Worm (Caenorhabditis elegans) whole organism, L2 larva: ENCODE data around the gene tlk-1.

ENCODE experiments used
- F13H6.1 ChIP-seq: sonication (generic microtip); optimal IDR thresholded peaks from 2 replicates; lab custom pipeline; 2016; ENCODE audit warnings: missing genetic modification characterization, missing compliant biosample characterization
- R02D3.7 ChIP-seq: fragments of 150-350 bp; optimal IDR thresholded peaks from 2 replicates; lab custom pipeline; 2014; ENCODE audit warnings: missing biosample characterization, missing genetic modification characterization
- Y55F3AM.14 ChIP-seq: fragments of 200-800 bp; sonication (Bioruptor generic); optimal IDR thresholded peaks from 2 replicates; lab custom pipeline; 2018; ENCODE audit warnings: mild to moderate bottlenecking, missing genetic modification characterization, missing compliant biosample characterization
- ZK546.5 ChIP-seq: sonication (generic microtip); optimal IDR thresholded peaks from 2 replicates; lab custom pipeline; 2017; ENCODE audit warnings: missing biosample characterization, missing genetic modification characterization
- alr-1 ChIP-seq: fragments of 150-350 bp; optimal IDR thresholded peaks from 2 replicates; lab custom pipeline; 2014; ENCODE audit warnings: missing biosample characterization, missing genetic modification characterization
- aly-2 ChIP-seq: fragments of 150-350 bp; optimal IDR thresholded peaks from 2 replicates; lab custom pipeline; 2014; ENCODE audit warnings: missing biosample characterization, missing genetic modification characterization
- ama-1 ChIP-seq: fragments of 150-350 bp; optimal IDR thresholded peaks from 2 replicates; lab custom pipeline; 2018; ENCODE audit warnings: inconsistent platforms
- blmp-1 ChIP-seq: sonication (generic microtip); optimal IDR thresholded peaks from 2 replicates; lab custom pipeline; 2017; ENCODE audit warnings: missing genetic modification characterization, mild to moderate bottlenecking, missing compliant biosample characterization, antibody characterized with exemption, moderate library complexity; ENCODE audit not compliant: insufficient read depth
- ceh-16 ChIP-seq: fragments of 150-350 bp; optimal IDR thresholded peaks from 2 replicates; lab custom pipeline; 2014; ENCODE audit warnings: missing biosample characterization, missing genetic modification characterization
- ceh-82 ChIP-seq: fragments of 150-350 bp; optimal IDR thresholded peaks from 2 replicates; lab custom pipeline; 2014; ENCODE audit warnings: missing biosample characterization, missing genetic modification characterization
- crh-2 ChIP-seq: sonication (generic microtip); optimal IDR thresholded peaks from 2 replicates; lab custom pipeline; 2017; ENCODE audit warnings: missing biosample characterization, missing genetic modification characterization
- egl-27 ChIP-seq: sonication (generic microtip); optimal IDR thresholded peaks from 3 replicates; lab custom pipeline; 2017; ENCODE audit warnings: missing biosample characterization, missing genetic modification reagents, missing genetic modification characterization
- elt-1 ChIP-seq: fragments of 150-350 bp; optimal IDR thresholded peaks from 2 replicates; lab custom pipeline; 2014; ENCODE audit warnings: missing biosample characterization, missing genetic modification characterization
- elt-3 ChIP-seq: sonication (generic microtip); optimal IDR thresholded peaks from 2 replicates; lab custom pipeline; 2017; ENCODE audit warnings: missing biosample characterization, missing genetic modification characterization
- fos-1 ChIP-seq: fragments of 150-350 bp; optimal IDR thresholded peaks from 2 replicates; lab custom pipeline; 2014; ENCODE audit warnings: missing biosample characterization, missing genetic modification characterization
- gmeb-1 ChIP-seq: fragments of 150-350 bp; optimal IDR thresholded peaks from 2 replicates; lab custom pipeline; 2014; ENCODE audit warnings: missing biosample characterization, missing genetic modification characterization
- lin-11 ChIP-seq: fragments of 150-350 bp; sonication (generic microtip); optimal IDR thresholded peaks from 2 replicates; lab custom pipeline; 2014; ENCODE audit warnings: missing biosample characterization, missing genetic modification characterization, inconsistent platforms, mixed read lengths
- lin-13 ChIP-seq: fragments of 150-350 bp; optimal IDR thresholded peaks from 2 replicates; lab custom pipeline; 2014; ENCODE audit warnings: missing biosample characterization, missing genetic modification reagents, missing genetic modification characterization
- lin-39 ChIP-seq: fragments of 150-350 bp; optimal IDR thresholded peaks from 2 replicates; lab custom pipeline; 2014; ENCODE audit warnings: missing biosample characterization, missing genetic modification reagents, missing genetic modification characterization
- lsy-2 ChIP-seq, 2 experiments: fragments of 150-350 bp in 1 of 2; sonication (generic microtip) in 1 of 2; optimal IDR thresholded peaks; 2 replicates each; lab custom pipeline; 2014 to 2017; ENCODE audit warnings: missing biosample characterization in 2 of 2, missing genetic modification characterization in 2 of 2
- mab-5 ChIP-seq: fragments of 150-350 bp; optimal IDR thresholded peaks from 2 replicates; lab custom pipeline; 2014; ENCODE audit warnings: missing biosample characterization, missing genetic modification characterization
- mbf-1 ChIP-seq: sonication (generic microtip); optimal IDR thresholded peaks from 2 replicates; lab custom pipeline; 2017; ENCODE audit warnings: missing biosample characterization, missing genetic modification characterization
- mdl-1 ChIP-seq, 2 experiments: fragments of 150-350 bp in 1 of 2; sonication (generic microtip) in 1 of 2; optimal IDR thresholded peaks; 2 replicates each; lab custom pipeline; 2017; ENCODE audit warnings: missing biosample characterization in 2 of 2, missing genetic modification characterization in 2 of 2
- nhr-10 ChIP-seq: sonication (generic microtip); optimal IDR thresholded peaks from 2 replicates; lab custom pipeline; 2017; ENCODE audit warnings: missing biosample characterization, missing genetic modification characterization
- nhr-11 ChIP-seq: fragments of 150-350 bp; optimal IDR thresholded peaks from 2 replicates; lab custom pipeline; 2014; ENCODE audit warnings: missing biosample characterization, missing genetic modification characterization
- nhr-12 ChIP-seq: fragments of 150-350 bp; optimal IDR thresholded peaks from 2 replicates; lab custom pipeline; 2014; ENCODE audit warnings: missing biosample characterization, missing genetic modification characterization
- nhr-129 ChIP-seq: fragments of 150-350 bp; optimal IDR thresholded peaks from 2 replicates; lab custom pipeline; 2014; ENCODE audit warnings: missing biosample characterization, missing genetic modification characterization
- nhr-21 ChIP-seq: fragments of 150-350 bp; optimal IDR thresholded peaks from 2 replicates; lab custom pipeline; 2014; ENCODE audit warnings: missing biosample characterization, missing genetic modification characterization
- nhr-23 ChIP-seq: fragments of 150-350 bp; optimal IDR thresholded peaks from 2 replicates; lab custom pipeline; 2014; ENCODE audit warnings: missing biosample characterization, missing genetic modification reagents, missing genetic modification characterization
- nhr-237 ChIP-seq: fragments of 150-350 bp; optimal IDR thresholded peaks from 2 replicates; lab custom pipeline; 2014; ENCODE audit warnings: missing biosample characterization, missing genetic modification characterization
- nhr-25 ChIP-seq: fragments of 150-350 bp; sonication (generic microtip); optimal IDR thresholded peaks from 3 replicates; lab custom pipeline; 2014; ENCODE audit warnings: missing biosample characterization, missing genetic modification characterization
- nhr-6 ChIP-seq: fragments of 150-350 bp; optimal IDR thresholded peaks from 2 replicates; lab custom pipeline; 2014; ENCODE audit warnings: missing biosample characterization, missing genetic modification characterization
- nhr-77 ChIP-seq: fragments of 150-350 bp; optimal IDR thresholded peaks from 2 replicates; lab custom pipeline; 2014; ENCODE audit warnings: missing biosample characterization, missing genetic modification characterization
- peb-1 ChIP-seq: fragments of 150-350 bp; optimal IDR thresholded peaks from 2 replicates; lab custom pipeline; 2014; ENCODE audit warnings: missing biosample characterization, missing genetic modification characterization
- sem-4 ChIP-seq: fragments of 150-350 bp; optimal IDR thresholded peaks from 2 replicates; lab custom pipeline; 2014; ENCODE audit warnings: missing biosample characterization, missing genetic modification reagents, missing genetic modification characterization
- skn-1 ChIP-seq: sonication (generic microtip); optimal IDR thresholded peaks from 2 replicates; lab custom pipeline; 2017; ENCODE audit warnings: missing biosample characterization, missing genetic modification characterization
- sma-3 ChIP-seq: sonication (generic microtip); optimal IDR thresholded peaks from 2 replicates; lab custom pipeline; 2016; ENCODE audit warnings: missing genetic modification reagents, missing genetic modification characterization, missing compliant biosample characterization
- sma-9 ChIP-seq, 2 experiments: fragments of 150-350 bp in 1 of 2; sonication (generic microtip) in 1 of 2; optimal IDR thresholded peaks; 2 replicates each; lab custom pipeline; 2014 to 2016; ENCODE audit warnings: missing genetic modification characterization in 2 of 2, mild to moderate bottlenecking in 1 of 2, missing biosample characterization in 1 of 2, missing compliant biosample characterization in 1 of 2, missing genetic modification reagents in 1 of 2, moderate library complexity in 1 of 2
- snpc-4 ChIP-seq: fragments of 150-350 bp; optimal IDR thresholded peaks from 2 replicates; lab custom pipeline; 2014; ENCODE audit warnings: missing biosample characterization, missing genetic modification characterization
- unc-39 ChIP-seq: fragments of 150-350 bp; optimal IDR thresholded peaks from 2 replicates; lab custom pipeline; 2014; ENCODE audit warnings: missing biosample characterization, missing genetic modification characterization
- unc-55 ChIP-seq: fragments of 150-350 bp; sonication (generic microtip); optimal IDR thresholded peaks from 3 replicates; lab custom pipeline; 2014; ENCODE audit warnings: missing biosample characterization, missing genetic modification reagents, missing genetic modification characterization
- unc-62 ChIP-seq: fragments of 150-350 bp; optimal IDR thresholded peaks from 2 replicates; lab custom pipeline; 2014; ENCODE audit warnings: missing biosample characterization, missing genetic modification reagents, missing genetic modification characterization
- zag-1 ChIP-seq: fragments of 150-350 bp; optimal IDR thresholded peaks from 2 replicates; lab custom pipeline; 2014; ENCODE audit warnings: missing biosample characterization, missing genetic modification characterization
- ztf-1 ChIP-seq: fragments of 200-800 bp; sonication (Bioruptor generic); conservative IDR thresholded peaks from 2 replicates; pipeline ENCODE4 v1.3.6; 2022; ENCODE audit warnings: missing genetic modification characterization, missing compliant biosample characterization
- ztf-11 ChIP-seq: sonication (generic microtip); optimal IDR thresholded peaks from 2 replicates; lab custom pipeline; 2017; ENCODE audit warnings: missing biosample characterization, missing genetic modification characterization
- ztf-4 ChIP-seq: fragments of 150-350 bp; optimal IDR thresholded peaks from 2 replicates; lab custom pipeline; 2014; ENCODE audit warnings: missing biosample characterization, missing genetic modification characterization

The tlk-1 gene

ce11 chrIII:9666239-9666638, 33.4 kb upstream of the tlk-1 start:
- TF ChIP-seq sem-4 (peak; percentile 15), nhr-129 (tag; lab: Kevin White, UChicago) (peak; percentile 59), unc-55 (peak; percentile 7), ztf-4 (tag; lab: Kevin White, UChicago) (no peak), nhr-77 (no peak), egl-27 (peak; percentile 18), zag-1 (tag; lab: Kevin White, UChicago) (no peak), nhr-6 (peak; percentile 20), lsy-2 (tag; optimal IDR thresholded peaks at IDR 0.05; lab: Kevin White, UChicago) (peak in 1 of 2 experiments; percentile 4), mdl-1 (tag; optimal IDR thresholded peaks at IDR 0.05; lab: Kevin White, UChicago) (no peak), gmeb-1 (tag; lab: Kevin White, UChicago) (peak; percentile 18), ztf-1 (no peak), sma-3 (GFP tag; lab: Kevin White, UChicago) (peak; percentile 55), nhr-25 (tag; lab: Kevin White, UChicago) (peak; percentile 14), sma-9 (GFP tag; optimal IDR thresholded peaks at IDR 0.05; lab: Kevin White, UChicago) (peak; percentile 94), sma-9 (tag; optimal IDR thresholded peaks at IDR 0.05; lab: Kevin White, UChicago) (no peak), elt-3 (no peak)

- TF ChIP-seq sma-9 (GFP tag; optimal IDR thresholded peaks at IDR 0.05; lab: Kevin White, UChicago) = peak; percentile 64
- TF ChIP-seq sma-9 (tag; optimal IDR thresholded peaks at IDR 0.05; lab: Kevin White, UChicago) = no peak
- no peak for TF ChIP-seq nhr-10 (tag; lab: Kevin White, UChicago)
- no peak for TF ChIP-seq lin-13 (GFP tag; lab: Kevin White, UChicago)
- TF ChIP-seq nhr-25 (tag; lab: Kevin White, UChicago) = peak; percentile 45
- peak; percentile 88 for TF ChIP-seq blmp-1 (tag; lab: Kevin White, UChicago)
- TF ChIP-seq fos-1 (tag; lab: Kevin White, UChicago) = peak; percentile 67
- TF ChIP-seq snpc-4 (tag; lab: Kevin White, UChicago) = no peak
Observed at ce11 chrIII:9666668-9667067, 33.0 kb upstream of the tlk-1 start.

- TF ChIP-seq sma-3 (GFP tag; lab: Kevin White, UChicago) (peak; percentile 51), mdl-1 (tag; optimal IDR thresholded peaks at IDR 0.05; lab: Kevin White, UChicago) (peak; percentile 33 to 55), zag-1 (tag; lab: Kevin White, UChicago) (peak; percentile 88), nhr-11 (tag; lab: Kevin White, UChicago) (no peak), unc-62 (GFP tag; lab: Kevin White, UChicago) (no peak), unc-55 (peak; percentile 54), nhr-12 (tag; lab: Kevin White, UChicago) (no peak), ama-1 (lab: Kevin White, UChicago) (no peak), ceh-16 (peak; percentile 54), nhr-25 (tag; lab: Kevin White, UChicago) (peak; percentile 61), nhr-23 (tag; lab: Kevin White, UChicago) (no peak), crh-2 (peak; percentile 51), ceh-82 (tag; lab: Kevin White, UChicago) (no peak), ztf-4 (tag; lab: Kevin White, UChicago) (no peak), nhr-77 (no peak), lsy-2 (tag; optimal IDR thresholded peaks at IDR 0.05; lab: Kevin White, UChicago) (peak; percentile 26 to 54), lin-11 (tag; lab: Kevin White, UChicago) (peak; percentile 43), egl-27 (peak; percentile 79), gmeb-1 (tag; lab: Kevin White, UChicago) (peak; percentile 41), snpc-4 (tag; lab: Kevin White, UChicago) (peak; percentile 52), mab-5 (tag; lab: Kevin White, UChicago) (peak; percentile 36), elt-3 (no peak), nhr-21 (tag; lab: Kevin White, UChicago) (peak; percentile 73), skn-1 (tag; lab: Kevin White, UChicago) (peak; percentile 18), F13H6.1 (tag; lab: Kevin White, UChicago) (peak; percentile 84), fos-1 (tag; lab: Kevin White, UChicago) (peak; percentile 60), blmp-1 (tag; lab: Kevin White, UChicago) (peak; percentile 68), ztf-11 (tag; lab: Kevin White, UChicago) (no peak), aly-2 (tag; lab: Kevin White, UChicago) (no peak), R02D3.7 (tag; lab: Kevin White, UChicago) (no peak), ztf-1 (no peak), ZK546.5 (tag; lab: Kevin White, UChicago) (peak; percentile 9), sem-4 (peak; percentile 13), mbf-1 (tag; lab: Kevin White, UChicago) (no peak), lin-13 (GFP tag; lab: Kevin White, UChicago) (peak; percentile 29), elt-1 (tag; lab: Kevin White, UChicago) (no peak), alr-1 (tag; lab: Kevin White, UChicago) (no peak), Y55F3AM.14 (GFP tag; lab: Kevin White, UChicago) (peak; percentile 41), unc-39 (no peak), lin-39 (tag; lab: Kevin White, UChicago) (no peak), peb-1 (tag; lab: Kevin White, UChicago) (no peak), nhr-10 (tag; lab: Kevin White, UChicago) (no peak), nhr-237 (tag; lab: Kevin White, UChicago) (peak; percentile 10)
Observed at ce11 chrIII:9667591-9668265, 31.9 kb upstream of the tlk-1 start, which contains the start of gene C07A9.9. TSS of gene C07A9.9 (minus strand) at chrIII:9667641.
